Fruit fly (Drosophila melanogaster): Measurements from ENCODE around the gene Cpr72Ea.
A peak's percentile ranks its signal among the peaks of the same experiment; 100 is the strongest.

The Cpr72Ea gene

dm6 chr3L:16411566-16411965 is 49.2 kb downstream of the Cpr72Ea start, which contains the start of gene fax (continued):
- TF ChIP-seq gro (GFP tag; optimal IDR thresholded peaks at IDR 0.05): peak; percentile 44
- no peak for TF ChIP-seq CG11456 (GFP tag; IDR thresholded peaks at IDR 0.05)
- TF ChIP-seq tap (tag; optimal IDR thresholded peaks at IDR 0.05): peak; percentile 15
- TF ChIP-seq Scr (GFP tag; IDR thresholded peaks at IDR 0.05; ENCODE audit: partially characterized antibody): no peak
- TF ChIP-seq CG4707 (GFP tag; optimal IDR thresholded peaks at IDR 0.05): peak; percentile 40
- peak; percentile 56; the same call in 1 of the 2 replicates for TF ChIP-seq Bgb (GFP tag; IDR thresholded peaks at IDR 0.05; ENCODE audit: partially characterized antibody)
- TF ChIP-seq NC2β (GFP tag; optimal IDR thresholded peaks at IDR 0.05): peak; percentile 48
- TF ChIP-seq Fer1 (GFP tag; optimal IDR thresholded peaks at IDR 0.05): peak; percentile 44
- TF ChIP-seq CG6175 (GFP tag; IDR thresholded peaks at IDR 0.05): peak; percentile 86
- TF ChIP-seq CG9437 (GFP tag; optimal IDR thresholded peaks at IDR 0.05): no peak
- no peak for TF ChIP-seq CG13624 (GFP tag; optimal IDR thresholded peaks at IDR 0.05)
- 0 out of 2 replicates have a peak, but pooled peaks have one; percentile 11 for TF ChIP-seq CG10959 (GFP tag; IDR thresholded peaks at IDR 0.05)
- TF ChIP-seq tio (GFP tag; optimal IDR thresholded peaks at IDR 0.05): no peak
- TF ChIP-seq Opbp (GFP tag; IDR thresholded peaks at IDR 0.05; ENCODE audit: partially characterized antibody): peak; percentile 71
- no peak for TF ChIP-seq Optix (GFP tag; IDR thresholded peaks at IDR 0.05)
- peak; percentile 60 for TF ChIP-seq CG6854 (GFP tag; optimal IDR thresholded peaks at IDR 0.05)
- TF ChIP-seq CG10431 (GFP tag; optimal IDR thresholded peaks at IDR 0.05): peak; percentile 41
- TF ChIP-seq CG10654 (GFP tag; optimal IDR thresholded peaks at IDR 0.05): peak; percentile 5
- peak; percentile 96 for TF ChIP-seq chinmo (GFP tag; IDR thresholded peaks at IDR 0.05; ENCODE audit: partially characterized antibody)
- peak; percentile 23 for TF ChIP-seq sd (tag; optimal IDR thresholded peaks at IDR 0.05)
- peak; percentile 12 for TF ChIP-seq run (tag; optimal IDR thresholded peaks at IDR 0.05)
- TF ChIP-seq sc (optimal IDR thresholded peaks at IDR 0.05): no peak
- TF ChIP-seq sc (GFP tag; optimal IDR thresholded peaks at IDR 0.05): no peak
- TF ChIP-seq CG17912 (GFP tag; optimal IDR thresholded peaks at IDR 0.05): peak; percentile 4
- peak; percentile 23; the same call in 2 of the 4 replicates for TF ChIP-seq Dll (GFP tag; IDR thresholded peaks at IDR 0.05; ENCODE audit: partially characterized antibody)
- no peak for TF ChIP-seq oc (tag; optimal IDR thresholded peaks at IDR 0.05)
- peak; percentile 51 for TF ChIP-seq CG17385 (GFP tag; optimal IDR thresholded peaks at IDR 0.05)
- TF ChIP-seq CG3163 (GFP tag; optimal IDR thresholded peaks at IDR 0.05): no peak
- no peak for TF ChIP-seq ems (GFP tag; optimal IDR thresholded peaks at IDR 0.05)
- TF ChIP-seq CG13287 (GFP tag; IDR thresholded peaks at IDR 0.05; ENCODE audit: partially characterized antibody): peak; percentile 30; the same call in 1 of the 2 replicates
- peak; percentile 79 for TF ChIP-seq E2f2 (GFP tag; IDR thresholded peaks at IDR 0.05)
- TF ChIP-seq Hr51 (GFP tag; optimal IDR thresholded peaks at IDR 0.05): no peak
- TF ChIP-seq ac (GFP tag; optimal IDR thresholded peaks at IDR 0.05): peak; percentile 51
- no peak for TF ChIP-seq Tbp (GFP tag; optimal IDR thresholded peaks at IDR 0.05)
- TF ChIP-seq gce (GFP tag; IDR thresholded peaks at IDR 0.05): no peak
- peak; percentile 45 for TF ChIP-seq nerfin-1 (tag; optimal IDR thresholded peaks at IDR 0.05)
- TF ChIP-seq Hmr (GFP tag; optimal IDR thresholded peaks at IDR 0.05): peak; percentile 57
- peak; percentile 23 for TF ChIP-seq CG6254 (GFP tag; optimal IDR thresholded peaks at IDR 0.05)
- peak; percentile 66; the same call in 1 of the 3 replicates for TF ChIP-seq CG34422 (GFP tag; IDR thresholded peaks at IDR 0.05)
- peak; percentile 51 for TF ChIP-seq lab (GFP tag; optimal IDR thresholded peaks at IDR 0.05)
- TF ChIP-seq CG3726 (GFP tag; IDR thresholded peaks at IDR 0.05): no peak
- TF ChIP-seq dpn (GFP tag; optimal IDR thresholded peaks at IDR 0.05): peak in 1 of 2 experiments; percentile 10
- TF ChIP-seq CG12299 (tag; optimal IDR thresholded peaks at IDR 0.05): peak; percentile 14
- TF ChIP-seq CG5245 (GFP tag; optimal IDR thresholded peaks at IDR 0.05): no peak
- TF ChIP-seq tgo (GFP tag; IDR thresholded peaks at IDR 0.05): no peak
- peak; percentile 72 for TF ChIP-seq Lhr (GFP tag; optimal IDR thresholded peaks at IDR 0.05)
- no peak for TF ChIP-seq Poxn (GFP tag; IDR thresholded peaks at IDR 0.05)
- no peak for TF ChIP-seq da (GFP tag; optimal IDR thresholded peaks at IDR 0.05)
- no peak for TF ChIP-seq CG12769 (tag; optimal IDR thresholded peaks at IDR 0.05)
- TF ChIP-seq tll (GFP tag; optimal IDR thresholded peaks at IDR 0.05): peak in 1 of 2 experiments; percentile 21
